Worm (Caenorhabditis elegans): ENCODE results near the gene F01D5.10.

DNA sequence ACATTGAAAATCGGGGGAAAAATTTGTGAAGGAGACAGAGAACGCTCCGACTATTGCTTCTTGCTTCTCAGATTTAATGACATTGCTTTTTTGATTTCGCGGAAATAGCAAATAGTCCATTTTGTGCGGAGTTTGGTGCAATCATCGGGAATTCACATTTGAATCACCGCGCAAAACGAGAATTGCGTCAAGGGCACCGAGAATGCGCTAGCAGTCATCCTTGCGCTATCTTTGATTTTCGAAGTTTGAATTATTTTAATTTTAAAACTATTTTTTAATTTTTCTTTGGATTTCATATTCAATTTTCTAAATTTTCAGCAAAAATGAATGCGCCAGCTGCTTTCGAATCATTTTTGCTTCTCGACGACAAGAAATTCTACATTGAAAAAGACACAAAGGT lies 38.6 kb upstream of the F01D5.10 start, which contains the start of gene rpb-11:
- TF ChIP-seq blmp-1 (tag; optimal IDR thresholded peaks at IDR 0.05; ENCODE audit: insufficient read depth) (peak; percentile 57), elt-3 (tag; optimal IDR thresholded peaks at IDR 0.05) (no peak), mdl-1 (tag; optimal IDR thresholded peaks at IDR 0.05) (peak in 1 of 2 experiments; percentile 43), ama-1 (optimal IDR thresholded peaks at IDR 0.05) (peak; percentile 59), elt-1 (tag; optimal IDR thresholded peaks at IDR 0.05) (no peak), nhr-6 (tag; optimal IDR thresholded peaks at IDR 0.05) (peak; percentile 91), ZK546.5 (tag; optimal IDR thresholded peaks at IDR 0.05) (peak; percentile 56), skn-1 (tag; optimal IDR thresholded peaks at IDR 0.05) (no peak), nhr-11 (tag; optimal IDR thresholded peaks at IDR 0.05) (no peak), snpc-4 (tag; optimal IDR thresholded peaks at IDR 0.05) (peak; percentile 90), peb-1 (tag; optimal IDR thresholded peaks at IDR 0.05) (no peak), nhr-25 (tag; optimal IDR thresholded peaks at IDR 0.05) (peak; percentile 96), aly-2 (tag; optimal IDR thresholded peaks at IDR 0.05) (no peak)

All from whole organism, L2 larva.